Worm (Caenorhabditis elegans): ENCODE measurements around the gene Y73B6BL.14.

DNA sequence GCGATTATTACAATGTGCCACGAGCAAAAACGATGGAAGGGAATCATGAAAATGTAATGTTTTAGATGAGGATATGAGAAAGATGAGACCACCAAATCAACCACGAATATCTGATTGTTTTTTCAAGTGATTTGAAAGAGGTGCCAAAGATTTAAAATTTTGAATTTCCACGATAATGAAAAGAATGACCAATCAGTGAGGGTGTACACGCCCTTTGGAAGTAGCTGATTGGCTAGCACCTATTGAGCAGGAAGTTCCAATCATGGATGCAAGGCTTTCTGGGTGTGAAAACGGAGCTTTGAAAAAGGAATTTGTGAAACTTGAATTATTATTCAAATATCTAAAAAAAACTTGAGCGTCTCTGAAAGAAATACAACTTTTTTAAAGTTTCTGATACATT, 48.8 kb upstream of the Y73B6BL.14 start:
- TF ChIP-seq F33H1.4 (GFP tag; IDR thresholded peaks at IDR 0.05): no peak
- no peak for TF ChIP-seq ceh-40 (GFP tag; IDR thresholded peaks at IDR 0.05)
- TF ChIP-seq let-607 (tag; optimal IDR thresholded peaks at IDR 0.05): no peak
- TF ChIP-seq madf-3 (GFP tag; IDR thresholded peaks at IDR 0.05): no peak
- no peak for TF ChIP-seq unc-62 (GFP tag; optimal IDR thresholded peaks at IDR 0.05)
- TF ChIP-seq snpc-4 (GFP tag; optimal IDR thresholded peaks at IDR 0.05): no peak
- TF ChIP-seq snpc-4 (tag; optimal IDR thresholded peaks at IDR 0.05): no peak
- TF ChIP-seq ceh-58 (GFP tag; IDR thresholded peaks at IDR 0.05): no peak
- no peak for TF ChIP-seq egl-44 (GFP tag; IDR thresholded peaks at IDR 0.05)
